Worm (Caenorhabditis elegans) whole organism, L4/young adult: ENCODE measurements around the gene glr-1.
A peak's percentile ranks its signal among the peaks of the same experiment; 100 is the strongest.

Source experiments
- W03F9.2 ChIP-seq: fragments of 150-350 bp; optimal IDR thresholded peaks from 2 replicates; lab custom pipeline; 2014; ENCODE audit warnings: missing biosample characterization, missing genetic modification characterization
- dao-5 ChIP-seq: sonication (generic microtip); optimal IDR thresholded peaks from 2 replicates; lab custom pipeline; 2016; ENCODE audit warnings: missing genotype, missing genetic modification characterization, moderate library complexity, missing compliant biosample characterization
- him-1 ChIP-seq: sonication (generic microtip); optimal IDR thresholded peaks from 2 replicates; lab custom pipeline; 2016; ENCODE audit warnings: missing genotype, missing genetic modification reagents, missing genetic modification characterization, missing compliant biosample characterization

Gene glr-1

DNA sequence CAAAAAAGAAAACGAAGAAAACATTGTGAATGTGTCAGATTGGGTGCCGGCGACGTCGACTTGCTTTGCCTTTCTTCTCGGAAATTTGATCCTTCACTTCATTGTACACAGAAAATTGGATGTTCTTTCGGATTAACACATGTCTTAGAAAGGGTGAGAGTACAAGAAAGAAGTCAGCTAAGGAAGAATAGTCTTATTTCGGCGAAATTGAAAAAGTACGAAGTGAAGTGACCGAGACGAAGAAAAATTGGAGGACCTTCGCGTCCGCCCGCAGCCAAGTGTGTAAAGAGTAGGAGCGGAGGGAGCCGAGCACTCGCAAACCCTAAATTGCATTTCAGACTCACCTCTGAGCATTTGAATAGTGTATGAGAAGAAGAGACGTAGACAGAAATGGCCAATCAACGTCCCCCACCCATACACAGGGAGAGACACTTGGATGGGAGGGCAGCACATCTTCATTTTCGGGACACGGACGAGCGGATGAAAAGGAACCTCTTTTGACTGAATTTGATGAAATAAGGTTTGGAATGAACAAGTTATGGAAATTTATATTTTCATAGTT lies at the start of gene glr-1:
Gene glr-1 (minus strand): TSS at position 51 of the 562 bp plus-strand sequence.
- TF ChIP-seq W03F9.2 (tag; lab: Kevin White, UChicago) (no peak), dao-5 (tag; lab: Kevin White, UChicago) (no peak), him-1 (tag; lab: Kevin White, UChicago) (no peak)

DNA sequence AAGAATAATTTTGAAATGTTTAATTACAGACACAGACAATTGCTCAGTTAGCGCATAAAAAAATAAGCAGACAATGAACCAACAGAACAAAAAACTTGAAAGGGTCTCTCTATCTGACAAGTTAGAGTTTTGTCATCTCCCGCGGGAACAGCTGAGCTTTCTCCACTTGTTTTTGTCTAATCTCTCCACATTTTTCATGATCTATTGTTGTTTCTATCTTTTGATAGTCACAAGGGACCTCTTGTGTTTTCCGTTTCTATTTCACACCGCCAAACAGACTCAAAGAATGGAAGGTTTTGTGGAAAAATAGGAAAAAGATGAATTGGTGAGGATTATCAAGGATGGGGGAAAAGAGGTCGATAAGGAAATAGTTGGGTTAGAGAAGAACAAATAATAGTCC lies 48.4 kb upstream of the glr-1 start:
- TF ChIP-seq W03F9.2 (tag; lab: Kevin White, UChicago) = no peak
- TF ChIP-seq him-1 (tag; lab: Kevin White, UChicago) = no peak
- TF ChIP-seq dao-5 (tag; lab: Kevin White, UChicago) = no peak

DNA sequence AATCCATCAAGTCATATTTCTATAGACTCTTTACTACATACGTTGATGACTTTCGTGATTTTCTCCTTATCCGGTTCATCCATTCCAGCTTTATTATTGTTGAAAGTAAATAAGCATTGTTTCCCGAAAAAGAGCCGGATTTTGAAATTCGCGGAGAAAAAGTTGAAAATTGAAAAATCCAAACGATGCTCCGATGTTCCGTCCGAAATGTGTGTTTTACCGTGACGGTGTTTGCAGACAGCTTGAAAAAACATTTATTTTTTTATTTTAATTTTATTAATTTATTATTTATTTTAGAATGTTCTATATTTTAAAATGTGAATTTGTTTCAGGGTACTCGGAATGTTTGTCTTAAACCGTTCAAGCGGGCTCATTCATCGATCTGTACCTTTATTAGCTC lies 42.4 kb upstream of the glr-1 start, which contains the start of gene dnj-10:
Gene dnj-10 (plus strand): TSS at position 333 of the 400 bp plus-strand sequence.
- TF ChIP-seq W03F9.2 (tag; lab: Kevin White, UChicago) (peak; percentile 81), him-1 (tag; lab: Kevin White, UChicago) (no peak)

DNA sequence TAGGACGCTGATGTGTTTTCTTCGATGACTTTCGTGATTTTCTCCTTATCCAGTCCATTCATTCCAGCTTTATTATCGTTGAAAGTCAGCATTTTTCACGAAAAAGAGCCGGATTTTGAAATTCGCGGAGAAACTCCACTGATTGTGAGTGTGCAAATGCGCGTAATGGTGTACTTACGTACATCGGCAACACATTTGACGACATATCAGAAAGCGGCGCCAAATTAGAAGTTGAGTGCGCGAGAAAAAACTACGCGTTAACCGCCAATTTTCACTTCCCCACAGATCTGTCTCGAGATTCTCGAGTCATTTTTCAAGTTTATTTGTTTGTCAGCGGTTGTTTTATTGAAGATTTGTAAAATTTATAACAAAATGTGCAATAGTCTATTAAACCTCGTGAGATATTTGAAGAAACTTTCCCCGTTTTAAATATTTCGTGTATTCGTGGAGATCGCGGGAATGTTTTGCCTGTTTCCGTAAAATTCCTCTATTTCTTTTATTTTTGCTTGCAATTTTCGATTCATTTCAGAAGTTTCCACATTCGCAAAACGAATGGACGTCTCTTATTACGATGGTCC lies 40.1 kb upstream of the glr-1 start, which contains the start of the genes polk-1 and gpr-1:
Gene polk-1 (minus strand): TSS at position 186 of the 578 bp plus-strand sequence.
Gene gpr-1 (plus strand): TSS at position 528 of the 578 bp plus-strand sequence.
- TF ChIP-seq W03F9.2 (tag; lab: Kevin White, UChicago) = no peak
- no peak for TF ChIP-seq him-1 (tag; lab: Kevin White, UChicago)
- TF ChIP-seq dao-5 (tag; lab: Kevin White, UChicago) = no peak

DNA sequence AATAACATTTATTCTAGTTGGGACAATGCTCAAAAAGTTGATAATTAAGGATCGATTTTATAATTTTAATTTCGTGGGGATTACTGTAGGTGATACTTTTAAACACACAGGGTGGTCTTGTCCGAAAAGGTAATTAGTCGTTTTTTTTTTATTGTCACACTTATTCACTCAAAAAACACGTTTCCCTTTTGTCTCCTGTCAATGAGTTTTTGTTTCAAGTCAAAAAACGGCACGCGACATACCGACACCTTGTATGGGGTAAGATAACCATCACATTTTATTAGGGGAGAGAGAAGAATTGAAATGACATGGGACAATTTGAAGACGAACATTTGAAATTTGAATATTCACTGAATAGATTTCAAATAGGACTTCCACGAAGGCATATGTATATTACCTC lies 36.7 kb upstream of the glr-1 start:
- no peak for TF ChIP-seq W03F9.2 (tag; lab: Kevin White, UChicago)
- TF ChIP-seq dao-5 (tag; lab: Kevin White, UChicago) = no peak
- TF ChIP-seq him-1 (tag; lab: Kevin White, UChicago) = no peak

DNA sequence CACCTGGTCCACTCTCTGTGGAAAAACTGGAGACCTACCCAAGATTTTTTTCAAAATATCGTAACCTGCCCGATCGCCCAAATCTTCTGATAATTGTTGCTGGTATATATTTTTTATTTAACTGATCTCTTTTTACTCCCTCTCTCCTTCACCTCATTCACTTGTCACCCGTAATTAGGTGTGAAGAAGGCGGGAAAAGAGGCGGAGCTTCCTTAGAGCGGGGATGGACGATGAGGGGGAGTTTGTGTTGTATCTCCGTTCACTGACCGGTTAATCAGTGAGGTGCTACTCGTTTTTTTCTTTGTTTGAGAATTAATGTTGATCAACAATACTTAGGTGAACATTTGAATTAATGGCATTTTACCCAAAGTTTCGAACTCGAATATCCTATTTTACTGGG lies 34.0 kb upstream of the glr-1 start, which contains the start of gene ceh-16:
Gene ceh-16 (plus strand): TSS at position 301 of the 400 bp plus-strand sequence.
- TF ChIP-seq W03F9.2 (tag; lab: Kevin White, UChicago) (no peak), him-1 (tag; lab: Kevin White, UChicago) (no peak), dao-5 (tag; lab: Kevin White, UChicago) (no peak)

DNA sequence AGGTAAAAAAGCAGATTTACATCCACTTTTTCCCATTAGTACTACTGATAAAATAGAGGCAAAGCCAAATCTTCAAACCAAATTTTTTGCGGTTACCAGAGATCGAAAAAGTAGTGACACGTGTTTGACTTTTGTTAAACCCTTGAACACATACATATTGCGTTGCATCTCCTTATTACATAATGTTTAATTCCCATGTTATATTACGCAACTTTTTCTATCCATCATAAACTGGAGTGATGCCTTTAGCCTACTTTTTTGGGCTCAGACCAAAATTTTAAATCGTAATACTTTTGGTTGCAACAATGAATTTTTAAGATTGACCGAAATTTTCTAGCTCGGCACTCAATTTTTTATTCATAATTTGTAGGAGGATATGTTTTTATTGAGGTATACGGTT lies 33.5 kb upstream of the glr-1 start:
- TF ChIP-seq him-1 (tag; lab: Kevin White, UChicago) (no peak), W03F9.2 (tag; lab: Kevin White, UChicago) (no peak), dao-5 (tag; lab: Kevin White, UChicago) (no peak)

DNA sequence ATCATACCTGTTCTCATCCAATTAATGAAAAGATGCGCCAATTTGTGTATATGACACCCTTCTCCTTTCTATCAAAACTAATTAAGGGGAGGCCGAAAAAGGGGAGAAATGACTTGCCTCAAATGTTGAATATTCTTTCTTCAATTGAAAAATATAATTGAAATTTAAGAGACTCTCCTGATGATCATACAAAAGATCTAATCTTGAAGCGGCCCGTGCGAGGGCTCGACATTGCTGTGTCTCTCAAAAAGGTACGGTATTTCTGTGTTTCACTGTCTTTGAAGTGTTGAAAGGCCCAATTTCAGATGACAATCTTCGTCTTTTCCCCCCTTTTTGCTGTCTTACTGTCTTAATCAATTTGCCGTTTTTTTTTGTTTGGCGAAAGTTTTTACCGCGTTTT lies 32.6 kb upstream of the glr-1 start:
- TF ChIP-seq him-1 (tag; lab: Kevin White, UChicago) (no peak), W03F9.2 (tag; lab: Kevin White, UChicago) (no peak), dao-5 (tag; lab: Kevin White, UChicago) (no peak)

DNA sequence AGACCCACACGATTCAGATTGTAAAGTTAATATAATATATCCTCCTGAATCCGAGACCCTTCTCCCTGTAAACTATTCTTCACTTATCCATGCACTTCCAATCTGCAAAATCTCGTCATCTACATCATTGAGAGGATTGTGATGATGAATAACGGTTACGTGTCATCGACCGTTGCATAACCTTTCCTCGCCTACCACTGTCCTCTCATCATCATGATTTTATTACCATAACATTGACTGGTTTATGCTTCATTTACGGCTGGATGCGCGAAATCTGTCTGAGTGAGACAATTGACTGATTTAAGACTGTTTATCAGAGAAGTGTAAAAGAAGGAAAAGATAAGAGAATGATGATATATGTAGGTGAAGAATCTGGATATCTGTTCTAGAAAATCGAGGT lies 31.8 kb upstream of the glr-1 start:
- TF ChIP-seq dao-5 (tag; lab: Kevin White, UChicago) (no peak), him-1 (tag; lab: Kevin White, UChicago) (no peak), W03F9.2 (tag; lab: Kevin White, UChicago) (no peak)

DNA sequence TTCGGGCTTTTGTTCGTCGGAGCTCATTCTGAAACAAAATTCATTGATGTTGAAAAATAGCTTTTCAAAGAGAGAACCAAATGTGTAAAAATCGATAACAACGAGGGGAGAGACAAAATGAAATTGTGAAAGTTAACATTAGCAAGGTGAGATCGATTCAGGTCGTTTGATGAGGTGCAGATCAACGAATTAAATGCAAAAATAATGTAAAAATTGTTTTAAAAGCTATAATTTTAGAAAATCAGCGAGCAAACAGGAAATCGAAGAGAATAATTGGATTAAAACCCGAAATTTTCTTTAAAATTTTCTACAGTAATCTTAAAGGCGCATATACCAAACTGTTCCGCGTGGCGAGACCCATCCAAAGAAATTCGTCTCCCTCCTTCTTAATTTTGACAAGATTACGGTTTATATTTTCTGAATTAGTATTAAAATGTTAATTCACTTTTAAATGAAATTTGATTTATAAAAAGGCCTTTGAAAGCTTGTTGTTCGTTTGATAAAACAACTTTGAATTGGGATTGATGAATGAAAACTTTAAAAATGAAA lies 30.0 kb upstream of the glr-1 start, which contains the start of gene C13G5.2:
Gene C13G5.2 (minus strand): TSS at position 51 of the 549 bp plus-strand sequence.
- TF ChIP-seq him-1 (tag; lab: Kevin White, UChicago) (no peak), dao-5 (tag; lab: Kevin White, UChicago) (no peak), W03F9.2 (tag; lab: Kevin White, UChicago) (peak; percentile 37)

DNA sequence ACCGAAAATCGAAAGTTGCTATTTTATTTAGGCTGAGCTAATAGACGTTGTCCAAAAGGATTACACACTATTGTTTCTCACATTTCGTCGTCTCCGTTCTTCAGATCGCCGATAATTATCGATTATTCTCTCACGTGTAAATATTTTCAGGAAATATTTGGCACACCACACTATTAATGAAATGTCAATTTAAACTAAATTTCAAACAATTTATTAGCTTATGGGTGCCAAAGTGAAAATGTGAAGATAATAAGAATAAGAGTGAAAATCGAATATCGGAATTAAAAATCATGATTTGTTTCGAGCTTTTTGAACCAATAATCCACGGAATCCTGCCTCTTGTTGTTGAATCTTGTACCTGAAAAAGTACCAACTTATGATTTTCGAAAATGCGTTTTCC lies 28.1 kb upstream of the glr-1 start, which contains the start of gene C06E1.11:
Gene C06E1.11 (minus strand): TSS at position 101 of the 400 bp plus-strand sequence.
- no peak for TF ChIP-seq dao-5 (tag; lab: Kevin White, UChicago)
- no peak for TF ChIP-seq him-1 (tag; lab: Kevin White, UChicago)
- no peak for TF ChIP-seq W03F9.2 (tag; lab: Kevin White, UChicago)

DNA sequence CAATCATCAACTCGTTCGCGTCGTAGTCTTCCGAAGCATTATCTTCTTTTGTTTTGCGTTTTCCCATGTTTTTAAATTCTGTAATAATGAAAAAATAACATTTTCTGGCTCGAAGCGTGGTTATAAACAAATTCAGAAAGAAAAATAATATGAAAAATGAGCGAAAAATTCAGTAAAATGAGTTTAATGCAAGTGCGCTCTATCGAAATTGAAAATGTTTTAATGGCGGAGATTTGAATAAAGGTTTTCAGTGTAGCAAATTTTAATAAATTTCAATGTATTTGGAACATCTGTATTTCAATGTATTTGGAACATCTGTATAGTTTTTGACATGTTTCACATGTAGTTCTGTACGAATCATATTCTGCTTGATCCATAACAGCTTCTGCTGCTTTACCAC lies 26.0 kb upstream of the glr-1 start, which contains the start of gene rha-2:
Gene rha-2 (minus strand): TSS at position 80 of the 400 bp plus-strand sequence.
- no peak for TF ChIP-seq W03F9.2 (tag; lab: Kevin White, UChicago)
- no peak for TF ChIP-seq dao-5 (tag; lab: Kevin White, UChicago)
- no peak for TF ChIP-seq him-1 (tag; lab: Kevin White, UChicago)

DNA sequence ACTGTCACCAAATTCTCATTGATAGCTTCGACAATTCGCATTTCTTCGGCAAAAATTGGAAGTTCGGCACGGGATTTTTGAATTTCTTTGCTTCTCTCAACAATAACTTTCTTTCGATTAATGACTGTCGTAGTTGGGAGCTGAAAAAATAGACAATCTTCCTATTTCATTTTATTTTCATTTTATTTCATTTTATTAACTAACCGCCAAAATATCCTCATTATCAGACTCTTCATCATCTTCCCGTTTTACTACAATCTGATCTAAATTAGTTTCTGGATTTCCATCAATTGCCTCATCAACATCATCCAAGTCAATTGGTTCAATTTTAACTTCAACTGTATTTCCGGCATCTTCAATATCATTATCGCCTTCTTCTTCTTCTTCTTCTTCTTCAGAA lies 25.1 kb upstream of the glr-1 start:
- TF ChIP-seq him-1 (tag; lab: Kevin White, UChicago) (no peak), W03F9.2 (tag; lab: Kevin White, UChicago) (no peak), dao-5 (tag; lab: Kevin White, UChicago) (no peak)
